Fruit fly (Drosophila melanogaster) whole organism: ENCODE data around the gene mRpL14.

Experiments
- CG8478 ChIP-seq: fragments of >200 bp; optimal IDR thresholded peaks from 2 replicates; lab custom pipeline; 2018; ENCODE audit warnings: inconsistent platforms
- Dll ChIP-seq: fragments of >200 bp; optimal IDR thresholded peaks from 2 replicates; lab custom pipeline; 2017
- EcR ChIP-seq, 2 experiments: fragments of >200 bp; optimal IDR thresholded peaks; 2 replicates each; lab custom pipeline; 2017; ENCODE audit warnings: missing biosample characterization in 2 of 2, missing genetic modification characterization in 2 of 2, missing genetic modification reagents in 2 of 2
- pan ChIP-seq: fragments of >200 bp; optimal IDR thresholded peaks from 2 replicates; lab custom pipeline; 2017
- psq ChIP-seq: fragments of >200 bp; optimal IDR thresholded peaks from 2 replicates; lab custom pipeline; 2017
- usp ChIP-seq: fragments of >200 bp; optimal IDR thresholded peaks from 2 replicates; lab custom pipeline; 2017; ENCODE audit warnings: missing biosample characterization, missing genetic modification characterization, mixed read lengths

DNA sequence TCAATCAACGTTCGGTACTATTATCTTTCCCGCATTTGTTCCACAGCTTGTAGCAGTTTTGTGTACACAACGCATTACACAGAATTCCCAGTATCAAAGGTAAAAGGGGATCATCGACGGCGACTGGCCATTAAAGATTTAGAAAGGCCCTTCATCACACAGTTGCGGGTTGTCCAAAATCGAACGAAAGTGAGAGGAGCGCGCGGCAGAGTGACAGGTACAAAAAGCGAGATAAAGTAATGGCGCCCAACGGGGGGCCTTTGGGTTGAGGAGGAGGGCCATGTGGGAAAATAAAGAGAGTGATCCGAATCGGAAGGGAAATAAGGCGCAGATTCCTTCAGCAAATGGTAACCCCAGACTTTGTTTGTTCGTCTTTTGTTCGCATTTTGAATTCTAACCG, 19.3 kb upstream of the mRpL14 start:
- no peak for TF ChIP-seq Dll (lab: Kevin White, UChicago)
- no peak for TF ChIP-seq usp (GFP tag; lab: Kevin White, UChicago)
- TF ChIP-seq pan (lab: Kevin White, UChicago), result no peak
- TF ChIP-seq psq (lab: Kevin White, UChicago), result no peak
- TF ChIP-seq CG8478 (lab: Kevin White, UChicago), result no peak
- TF ChIP-seq EcR (GFP tag; optimal IDR thresholded peaks at IDR 0.05; lab: Kevin White, UChicago), result no peak
